Fruit fly (Drosophila melanogaster): ENCODE data around the gene CG34331.
"Not testable (repeated sequence)": the region's sequence is repeated elsewhere in the genome, so short reads cannot be mapped to it uniquely, and the experiment has no call there.

CG34331 gene

DNA sequence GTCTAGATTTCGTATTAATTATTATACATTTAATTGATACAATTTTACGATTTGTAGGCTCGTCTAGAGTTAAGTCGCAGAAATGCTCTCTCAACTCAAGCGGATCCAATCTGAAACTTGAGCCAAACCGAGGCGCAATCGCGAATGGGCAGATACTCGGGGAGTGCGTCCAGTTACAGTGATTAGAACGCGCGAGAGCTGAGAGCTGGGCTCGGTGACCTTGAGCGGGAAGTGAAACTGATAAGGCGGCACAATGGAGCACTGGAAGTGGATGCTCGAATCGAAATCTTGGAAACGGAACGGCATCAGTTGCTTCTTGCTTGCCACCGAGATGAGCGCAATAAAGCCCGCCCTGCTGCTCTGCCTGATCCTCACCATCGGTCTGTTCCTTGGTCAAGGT is at the start of gene CG34331:
Gene CG34331 (plus strand): TSS at position 301 of the 400 bp plus-strand sequence.
- TF ChIP-seq CG17801 (GFP tag; optimal IDR thresholded peaks at IDR 0.05; ENCODE audit: partially characterized antibody) = no peak

- no peak for TF ChIP-seq CG17801 (GFP tag; optimal IDR thresholded peaks at IDR 0.05; ENCODE audit: partially characterized antibody)
Observed at dm6 chrX:20083762-20084161, 38.5 kb upstream of the CG34331 start.

DNA sequence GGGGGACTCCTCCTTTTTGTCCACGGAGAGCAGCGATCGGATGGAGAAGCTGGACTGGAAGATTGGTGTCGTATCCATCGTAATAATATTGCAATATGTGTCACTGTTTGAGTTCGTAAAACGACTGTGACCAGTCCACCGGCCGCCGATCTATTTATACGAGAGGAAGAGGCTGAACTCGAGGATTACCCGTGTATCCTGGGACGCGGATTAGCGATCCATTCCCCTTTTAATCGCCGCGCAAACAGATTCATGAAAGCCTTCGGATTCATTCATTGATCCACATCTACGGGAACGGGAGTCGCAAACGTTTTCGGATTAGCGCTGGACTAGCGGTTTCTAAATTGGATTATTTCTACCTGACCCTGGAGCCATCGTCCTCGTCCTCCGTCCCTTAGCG is 29.9 kb upstream of the CG34331 start, which contains the start of gene fd19B:
Gene fd19B (minus strand): TSS at position 101 of the 400 bp plus-strand sequence.
- TF ChIP-seq CG17801 (GFP tag; optimal IDR thresholded peaks at IDR 0.05; ENCODE audit: partially characterized antibody) = no peak

dm6 chrX:20094098-20094497 is 28.2 kb upstream of the CG34331 start, which contains the start of gene Or19b:
Or19b (plus strand) TSS chrX:20094398.
- TF ChIP-seq CG17801 (GFP tag; optimal IDR thresholded peaks at IDR 0.05; ENCODE audit: partially characterized antibody) = not testable (repeated sequence)

DNA sequence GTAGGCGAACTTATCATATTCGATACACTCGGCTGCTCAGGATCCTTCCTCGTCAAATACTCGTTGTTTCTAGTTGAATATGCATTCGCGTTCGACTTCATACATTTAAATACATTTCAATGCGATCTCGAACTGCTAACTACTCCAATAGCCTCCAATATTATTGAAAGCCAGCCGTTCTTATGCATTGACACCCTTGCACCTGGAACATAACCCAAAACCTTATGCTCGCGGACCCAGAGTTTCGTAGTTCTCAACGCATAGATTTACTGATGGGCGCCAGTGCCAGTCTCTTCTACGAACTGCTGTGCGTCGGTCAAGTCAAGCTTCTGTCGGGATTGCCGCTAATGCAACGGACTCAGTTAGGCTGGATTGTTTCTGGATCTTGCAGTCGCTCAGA is 25.9 kb upstream of the CG34331 start, which contains the start of gene CG42581:
Gene CG42581 (minus strand): TSS at position 101 of the 400 bp plus-strand sequence.
- not testable (repeated sequence) for TF ChIP-seq CG17801 (GFP tag; optimal IDR thresholded peaks at IDR 0.05; ENCODE audit: partially characterized antibody)

DNA sequence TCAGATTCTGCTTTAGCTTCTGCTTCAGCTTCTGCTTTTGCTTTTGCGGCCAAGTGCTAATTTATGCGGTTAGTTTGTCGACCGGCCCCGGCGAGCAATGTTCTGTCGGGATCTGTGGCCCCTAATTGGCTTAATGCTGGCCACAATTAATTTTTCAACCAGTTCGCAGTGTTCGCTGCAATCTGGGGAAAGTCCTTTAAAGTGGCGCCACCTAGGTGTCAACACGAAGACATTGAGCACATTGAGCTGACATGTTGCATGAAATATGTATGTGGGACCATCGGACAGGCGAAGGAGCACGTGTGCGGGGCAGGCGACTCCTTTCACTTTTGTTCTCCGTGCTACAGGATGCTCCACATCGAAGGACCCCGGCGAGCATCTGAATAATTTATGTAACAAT is 17.3 kb upstream of the CG34331 start:
- TF ChIP-seq CG17801 (GFP tag; optimal IDR thresholded peaks at IDR 0.05; ENCODE audit: partially characterized antibody) = no peak

- no peak for TF ChIP-seq CG17801 (GFP tag; optimal IDR thresholded peaks at IDR 0.05; ENCODE audit: partially characterized antibody)
Observed at dm6 chrX:20110475-20110874, 11.8 kb upstream of the CG34331 start, which contains the start of gene karr. karr (minus strand) TSS chrX:20110575.

DNA sequence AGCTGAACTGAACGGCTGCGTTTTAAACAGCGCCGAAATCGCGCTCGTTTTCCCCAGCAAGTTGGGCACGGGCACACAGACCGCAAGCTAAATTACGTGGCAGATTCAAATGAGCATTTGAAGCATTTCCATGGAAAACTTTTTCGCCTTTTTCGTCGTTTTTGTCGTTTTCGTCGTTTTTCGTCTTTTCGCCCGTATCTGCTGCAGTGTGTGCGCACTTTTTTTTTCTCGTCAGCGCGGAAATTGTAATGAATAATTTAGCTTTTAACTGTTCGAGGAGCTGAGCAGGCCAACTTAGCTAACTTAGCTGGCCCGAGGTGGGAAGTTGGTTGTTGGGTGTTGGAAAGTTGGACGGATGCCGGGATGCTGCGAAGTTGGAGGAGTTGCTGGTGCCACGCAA is 7.3 kb downstream of the CG34331 start:
- no peak for TF ChIP-seq CG17801 (GFP tag; optimal IDR thresholded peaks at IDR 0.05; ENCODE audit: partially characterized antibody)

dm6 chrX:20130486-20130885 is 8.2 kb downstream of the CG34331 start:
- TF ChIP-seq CG17801 (GFP tag; optimal IDR thresholded peaks at IDR 0.05; ENCODE audit: partially characterized antibody) = no peak

DNA sequence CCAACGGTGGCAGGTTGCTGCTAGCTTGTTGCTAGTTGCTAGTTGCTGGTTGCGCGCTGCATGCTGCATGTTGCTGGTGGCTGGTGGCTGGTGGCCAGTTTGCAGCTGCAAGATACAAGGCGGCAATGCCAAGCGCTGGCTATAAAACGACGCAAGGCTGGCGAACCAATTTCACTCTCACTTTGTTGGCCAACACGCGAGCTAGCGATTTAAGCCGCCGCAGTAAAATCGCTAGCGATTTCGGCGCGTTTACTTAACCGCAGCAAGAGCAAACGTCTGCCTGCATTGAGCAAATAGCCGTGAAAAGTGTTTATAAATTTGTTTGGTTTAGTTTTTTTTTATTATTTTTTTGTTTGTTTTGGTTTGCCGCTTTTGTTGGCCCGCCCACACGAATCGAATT is 11.2 kb downstream of the CG34331 start, which contains the start of gene CG15322:
Gene CG15322 (plus strand): TSS at position 148 of the 400 bp plus-strand sequence.
- no peak for TF ChIP-seq CG17801 (GFP tag; optimal IDR thresholded peaks at IDR 0.05; ENCODE audit: partially characterized antibody)

- TF ChIP-seq CG17801 (GFP tag; optimal IDR thresholded peaks at IDR 0.05; ENCODE audit: partially characterized antibody) = no peak
Observed at dm6 chrX:20139493-20139892, 17.2 kb downstream of the CG34331 start, which contains the start of gene CG42583. CG42583 (plus strand) TSS chrX:20139793.

DNA sequence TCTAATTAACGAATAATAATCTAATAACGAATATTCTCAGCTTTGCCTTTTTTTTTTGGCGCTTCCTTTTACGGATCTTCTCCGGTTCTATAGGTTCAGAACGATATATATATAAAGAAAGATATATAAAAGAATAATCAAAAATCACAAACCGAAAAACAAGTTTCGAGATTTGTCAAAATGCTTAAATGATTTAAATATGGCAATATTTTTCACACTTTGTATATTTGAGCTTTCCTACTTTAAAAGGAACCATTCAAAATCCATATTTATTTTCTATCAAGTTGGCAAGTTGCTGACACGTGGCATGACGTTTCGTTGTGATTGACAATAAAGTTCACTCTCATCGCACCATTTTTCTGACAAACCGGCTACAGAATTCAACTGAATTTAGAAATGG is 18.5 kb downstream of the CG34331 start, which contains the start of gene CG34332:
Gene CG34332 (plus strand): TSS at position 301 of the 400 bp plus-strand sequence.
- no peak for TF ChIP-seq CG17801 (GFP tag; optimal IDR thresholded peaks at IDR 0.05; ENCODE audit: partially characterized antibody)

DNA sequence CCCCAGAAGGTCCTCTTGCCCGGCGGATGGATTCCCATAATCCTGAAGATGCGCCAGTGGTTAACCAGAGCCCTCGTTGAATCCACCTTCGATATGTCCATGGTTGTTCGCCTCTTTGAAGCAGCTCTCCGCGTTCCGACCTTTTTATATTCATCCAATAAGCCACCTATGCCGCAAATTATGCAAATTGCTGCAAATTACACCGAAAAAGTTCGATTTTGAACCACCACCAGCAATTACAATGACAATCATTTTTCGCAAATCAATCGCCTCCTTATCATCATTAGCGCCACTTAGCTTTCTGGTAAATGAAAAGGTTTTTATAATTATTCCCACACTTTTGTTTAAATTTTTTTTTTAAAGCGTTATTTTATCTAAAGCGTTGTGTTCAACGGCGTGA is 20.8 kb downstream of the CG34331 start, which contains the start of gene Or19a:
Gene Or19a (minus strand): TSS at position 101 of the 400 bp plus-strand sequence.
- not testable (repeated sequence) for TF ChIP-seq CG17801 (GFP tag; optimal IDR thresholded peaks at IDR 0.05; ENCODE audit: partially characterized antibody)

DNA sequence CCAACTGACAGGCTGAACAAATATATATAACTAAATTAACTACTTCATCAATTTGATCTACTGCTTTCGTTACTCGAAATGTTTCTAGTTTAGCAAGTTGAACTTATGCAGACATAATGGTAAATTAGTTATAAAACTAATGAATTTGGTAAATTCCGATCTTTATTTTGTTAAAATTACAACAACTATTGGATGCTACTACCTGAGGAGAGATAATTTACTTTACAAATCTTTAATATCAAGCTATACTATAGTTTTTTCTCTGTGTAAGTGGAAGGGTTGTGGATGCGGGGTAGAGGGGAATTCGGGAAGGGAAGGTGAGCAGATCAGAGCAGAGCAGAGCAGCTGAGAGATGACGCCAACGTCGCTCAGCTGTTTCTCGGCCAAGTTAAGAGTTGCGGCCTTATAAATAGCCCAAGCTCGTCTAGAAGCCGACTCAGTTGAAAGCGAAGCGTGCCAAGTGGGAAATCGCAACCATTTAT is 25.5 kb downstream of the CG34331 start, which contains the start of gene aspr:
Gene aspr (plus strand): TSS at position 432 of the 482 bp plus-strand sequence.
- no peak for TF ChIP-seq CG17801 (GFP tag; optimal IDR thresholded peaks at IDR 0.05; ENCODE audit: partially characterized antibody)

dm6 chrX:20155947-20156346 is 33.7 kb downstream of the CG34331 start:
- TF ChIP-seq CG17801 (GFP tag; optimal IDR thresholded peaks at IDR 0.05; ENCODE audit: partially characterized antibody) = no peak

- TF ChIP-seq CG17801 (GFP tag; optimal IDR thresholded peaks at IDR 0.05; ENCODE audit: partially characterized antibody) = no peak
Observed at dm6 chrX:20158491-20158890, 36.2 kb downstream of the CG34331 start.

Measured in ovary, adult (tissue).